Worm (Caenorhabditis elegans): ENCODE results near the gene wip-1.

wip-1 gene

DNA sequence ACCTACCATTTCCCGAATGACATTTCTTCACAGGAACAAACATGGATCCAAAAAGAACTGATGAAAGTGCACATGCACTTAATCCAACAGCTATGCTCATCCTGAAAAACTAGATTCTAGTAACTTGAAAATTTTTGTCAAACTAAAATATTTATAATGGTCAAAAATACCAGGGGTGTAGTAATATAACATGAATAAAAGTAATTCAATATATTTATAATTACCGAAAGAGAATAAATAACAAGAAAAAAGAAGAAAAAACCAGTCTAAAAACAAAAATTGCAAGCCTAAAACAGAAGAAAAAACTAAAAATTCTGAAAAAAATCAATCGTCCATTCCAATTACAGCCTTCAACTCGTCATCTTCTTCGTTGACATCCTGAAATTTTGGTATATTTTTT lies 13.8 kb upstream of the wip-1 start, which contains the start of gene R144.6:
Gene R144.6 (minus strand): TSS at position 101 of the 400 bp plus-strand sequence.
- TF ChIP-seq ztf-29 (GFP tag; IDR thresholded peaks at IDR 0.05) = no peak
- no peak for TF ChIP-seq ztf-23 (GFP tag; IDR thresholded peaks at IDR 0.05)
- TF ChIP-seq T22C8.4 (GFP tag; IDR thresholded peaks at IDR 0.05) = no peak

ce11 chrIII:5006881-5007280 lies 11.6 kb upstream of the wip-1 start, which contains the start of gene R144.12:
Gene R144.12 (minus strand): TSS chrIII:5006981.
- TF ChIP-seq flt-1 (GFP tag; IDR thresholded peaks at IDR 0.05) = no peak
- no peak for TF ChIP-seq klf-2 (GFP tag; conservative IDR thresholded peaks at IDR 0.05)
- TF ChIP-seq ztf-29 (GFP tag; IDR thresholded peaks at IDR 0.05) = no peak
- no peak for TF ChIP-seq tab-1 (GFP tag; IDR thresholded peaks at IDR 0.05)
- TF ChIP-seq med-1 (GFP tag; optimal IDR thresholded peaks at IDR 0.05; ENCODE audit: insufficient read depth) = no peak
- TF ChIP-seq T22C8.4 (GFP tag; IDR thresholded peaks at IDR 0.05) = no peak

ce11 chrIII:5008730-5009129 lies 9.7 kb upstream of the wip-1 start, which contains the start of gene R144.11:
Gene R144.11 (minus strand): TSS chrIII:5008830.
- TF ChIP-seq med-1 (GFP tag; optimal IDR thresholded peaks at IDR 0.05; ENCODE audit: insufficient read depth) = no peak
- no peak for TF ChIP-seq tab-1 (GFP tag; IDR thresholded peaks at IDR 0.05)
- no peak for TF ChIP-seq flt-1 (GFP tag; IDR thresholded peaks at IDR 0.05)
- TF ChIP-seq ref-1 (GFP tag; conservative IDR thresholded peaks at IDR 0.05) = no peak
- no peak for TF ChIP-seq T22C8.4 (GFP tag; IDR thresholded peaks at IDR 0.05)
- no peak for TF ChIP-seq ztf-23 (GFP tag; IDR thresholded peaks at IDR 0.05)
- TF ChIP-seq ztf-29 (GFP tag; IDR thresholded peaks at IDR 0.05) = no peak
- no peak for TF ChIP-seq cog-1 (tag; optimal IDR thresholded peaks at IDR 0.05)
- TF ChIP-seq klf-2 (GFP tag; conservative IDR thresholded peaks at IDR 0.05) = no peak

- TF ChIP-seq tab-1 (GFP tag; IDR thresholded peaks at IDR 0.05) (no peak), flt-1 (GFP tag; IDR thresholded peaks at IDR 0.05) (no peak), T22C8.4 (GFP tag; IDR thresholded peaks at IDR 0.05) (no peak), ztf-23 (GFP tag; IDR thresholded peaks at IDR 0.05) (no peak), ztf-29 (GFP tag; IDR thresholded peaks at IDR 0.05) (no peak), ref-1 (GFP tag; conservative IDR thresholded peaks at IDR 0.05) (no peak), med-1 (GFP tag; optimal IDR thresholded peaks at IDR 0.05; ENCODE audit: insufficient read depth) (no peak), cog-1 (tag; optimal IDR thresholded peaks at IDR 0.05) (no peak), klf-2 (GFP tag; conservative IDR thresholded peaks at IDR 0.05) (no peak)
Observed at ce11 chrIII:5010723-5011122, 7.7 kb upstream of the wip-1 start.

DNA sequence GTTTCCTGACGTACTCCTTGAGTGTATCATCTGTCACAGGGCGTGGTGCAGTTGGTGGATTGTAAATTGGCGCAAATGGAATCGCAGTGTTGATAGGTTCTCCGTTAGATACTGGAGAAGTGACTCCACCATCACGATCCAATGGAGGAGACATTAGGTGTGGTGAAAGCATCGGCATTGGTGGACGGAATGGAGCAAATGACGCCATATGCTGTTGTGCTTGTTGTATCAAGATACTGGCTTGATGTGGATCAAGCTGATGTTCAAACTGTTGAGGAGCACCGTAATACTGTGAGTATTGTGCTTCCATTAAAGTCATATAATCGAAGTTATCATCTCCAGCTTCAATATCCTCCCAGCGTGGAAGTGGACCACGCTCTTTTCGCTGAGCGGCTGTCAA lies 6.0 kb upstream of the wip-1 start:
- TF ChIP-seq T22C8.4 (GFP tag; IDR thresholded peaks at IDR 0.05) (no peak), tab-1 (GFP tag; IDR thresholded peaks at IDR 0.05) (no peak), ref-1 (GFP tag; conservative IDR thresholded peaks at IDR 0.05) (no peak), ztf-29 (GFP tag; IDR thresholded peaks at IDR 0.05) (no peak), med-1 (GFP tag; optimal IDR thresholded peaks at IDR 0.05; ENCODE audit: insufficient read depth) (no peak), flt-1 (GFP tag; IDR thresholded peaks at IDR 0.05) (no peak), cog-1 (tag; optimal IDR thresholded peaks at IDR 0.05) (no peak), ztf-23 (GFP tag; IDR thresholded peaks at IDR 0.05) (no peak), klf-2 (GFP tag; conservative IDR thresholded peaks at IDR 0.05) (no peak)

DNA sequence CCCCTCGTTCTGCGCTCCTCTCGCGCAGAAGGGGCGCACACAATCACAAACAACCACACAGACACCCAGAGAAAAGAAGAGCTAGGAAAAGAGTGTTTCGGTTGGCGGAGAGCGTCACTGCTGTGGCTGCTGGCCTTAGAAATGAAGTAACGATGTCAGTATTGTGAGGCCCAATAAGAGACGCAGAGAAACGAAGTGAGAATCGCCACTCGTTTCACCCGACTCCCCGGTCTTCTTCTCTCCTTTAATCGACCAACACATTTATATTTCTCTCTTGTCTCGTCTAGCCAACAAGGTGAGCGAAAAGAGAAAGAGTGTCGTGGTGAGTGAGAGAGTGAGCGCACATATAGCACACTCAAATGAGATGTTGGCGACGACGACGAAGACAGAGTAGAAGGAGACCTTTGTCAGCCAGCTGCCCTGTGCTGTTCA lies 4.5 kb upstream of the wip-1 start:
- TF ChIP-seq ztf-29 (GFP tag; IDR thresholded peaks at IDR 0.05) = 0 out of 2 replicates have a peak, but pooled peaks have one; percentile 27
- TF ChIP-seq flt-1 (GFP tag; IDR thresholded peaks at IDR 0.05) = peak; percentile 82; the same call in 1 of the 2 replicates
- TF ChIP-seq tab-1 (GFP tag; IDR thresholded peaks at IDR 0.05) = 0 out of 2 replicates have a peak, but pooled peaks have one; percentile 21
- TF ChIP-seq ztf-23 (GFP tag; IDR thresholded peaks at IDR 0.05) = peak; percentile 94
- no peak for TF ChIP-seq ref-1 (GFP tag; conservative IDR thresholded peaks at IDR 0.05)
- TF ChIP-seq cog-1 (tag; optimal IDR thresholded peaks at IDR 0.05) = peak; percentile 96
- TF ChIP-seq klf-2 (GFP tag; conservative IDR thresholded peaks at IDR 0.05) = no peak

DNA sequence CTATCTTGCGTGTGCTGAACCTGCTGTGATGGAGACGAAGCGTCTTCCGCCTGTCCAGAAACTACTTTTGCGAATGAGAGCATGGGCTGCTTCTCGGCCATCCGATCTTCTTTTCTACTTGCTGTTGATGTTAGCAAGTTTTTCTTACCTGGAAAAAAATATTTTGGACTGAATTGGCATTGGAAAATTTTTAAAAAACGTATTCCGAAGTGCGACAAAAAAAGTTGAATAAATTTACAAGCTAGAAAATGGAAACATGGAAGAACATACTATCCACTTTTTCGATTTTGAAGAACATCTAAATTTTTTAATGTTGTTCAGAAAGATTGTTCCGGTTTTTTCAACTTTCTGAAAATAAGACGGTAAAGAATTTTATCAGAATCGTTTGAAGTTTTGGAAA lies 889 bp upstream of the wip-1 start, which contains the start of gene larp-1:
Gene larp-1 (minus strand): TSS at position 101 of the 400 bp plus-strand sequence.
- no peak for TF ChIP-seq klf-2 (GFP tag; conservative IDR thresholded peaks at IDR 0.05)
- TF ChIP-seq T22C8.4 (GFP tag; IDR thresholded peaks at IDR 0.05) = no peak
- no peak for TF ChIP-seq ref-1 (GFP tag; conservative IDR thresholded peaks at IDR 0.05)
- TF ChIP-seq tab-1 (GFP tag; IDR thresholded peaks at IDR 0.05) = no peak
- TF ChIP-seq flt-1 (GFP tag; IDR thresholded peaks at IDR 0.05) = no peak
- no peak for TF ChIP-seq med-1 (GFP tag; optimal IDR thresholded peaks at IDR 0.05; ENCODE audit: insufficient read depth)
- TF ChIP-seq cog-1 (tag; optimal IDR thresholded peaks at IDR 0.05) = no peak
- no peak for TF ChIP-seq ztf-23 (GFP tag; IDR thresholded peaks at IDR 0.05)
- no peak for TF ChIP-seq ztf-29 (GFP tag; IDR thresholded peaks at IDR 0.05)

ce11 chrIII:5020924-5021323 lies 2.5 kb downstream of the wip-1 start, which contains the start of gene mdt-11:
Gene mdt-11 (plus strand): TSS chrIII:5021224.
- no peak for TF ChIP-seq ztf-29 (GFP tag; IDR thresholded peaks at IDR 0.05)
- no peak for TF ChIP-seq ztf-23 (GFP tag; IDR thresholded peaks at IDR 0.05)
- no peak for TF ChIP-seq tab-1 (GFP tag; IDR thresholded peaks at IDR 0.05)
- TF ChIP-seq klf-2 (GFP tag; conservative IDR thresholded peaks at IDR 0.05) = no peak
- no peak for TF ChIP-seq med-1 (GFP tag; optimal IDR thresholded peaks at IDR 0.05; ENCODE audit: insufficient read depth)
- TF ChIP-seq flt-1 (GFP tag; IDR thresholded peaks at IDR 0.05) = no peak
- no peak for TF ChIP-seq ref-1 (GFP tag; conservative IDR thresholded peaks at IDR 0.05)
- no peak for TF ChIP-seq T22C8.4 (GFP tag; IDR thresholded peaks at IDR 0.05)
- TF ChIP-seq cog-1 (tag; optimal IDR thresholded peaks at IDR 0.05) = no peak

- TF ChIP-seq flt-1 (GFP tag; IDR thresholded peaks at IDR 0.05) = no peak
- no peak for TF ChIP-seq tab-1 (GFP tag; IDR thresholded peaks at IDR 0.05)
- TF ChIP-seq klf-2 (GFP tag; conservative IDR thresholded peaks at IDR 0.05) = no peak
- TF ChIP-seq ztf-23 (GFP tag; IDR thresholded peaks at IDR 0.05) = no peak
- TF ChIP-seq ref-1 (GFP tag; conservative IDR thresholded peaks at IDR 0.05) = no peak
- TF ChIP-seq ztf-29 (GFP tag; IDR thresholded peaks at IDR 0.05) = no peak
- TF ChIP-seq cog-1 (tag; optimal IDR thresholded peaks at IDR 0.05) = no peak
- TF ChIP-seq med-1 (GFP tag; optimal IDR thresholded peaks at IDR 0.05; ENCODE audit: insufficient read depth) = no peak
Observed at ce11 chrIII:5021689-5022088, 3.2 kb downstream of the wip-1 start, which contains the start of gene R144.3. Gene R144.3 (plus strand): TSS chrIII:5021989.

- no peak for TF ChIP-seq ztf-23 (GFP tag; IDR thresholded peaks at IDR 0.05)
Observed at ce11 chrIII:5022964-5023363, 4.5 kb downstream of the wip-1 start, which contains the start of gene R144.13. Gene R144.13 (plus strand): TSS chrIII:5023264.

Data from whole organism, midembryonic.